Fruit fly (Drosophila melanogaster) whole organism, embryonic: Measurements from ENCODE around the gene Nnp-1.

Experiments
- Awh ChIP-seq: fragments of 200-800 bp; sonication (Bioruptor generic); IDR thresholded peaks from 2 replicates; pipeline ENCODE4, ENCODE4 v1.3.6; 2022; ENCODE audit warnings: missing biosample characterization, missing genetic modification characterization
- Bteb2 ChIP-seq: fragments of 200-800 bp; sonication (Bioruptor generic); optimal IDR thresholded peaks from 2 replicates; lab custom pipeline; 2016; ENCODE audit warnings: missing biosample characterization, missing genetic modification characterization
- CG10267 ChIP-seq: fragments of 200-800 bp; sonication (Bioruptor generic); optimal IDR thresholded peaks from 2 replicates; lab custom pipeline; 2018; ENCODE audit warnings: missing biosample characterization, mild to moderate bottlenecking, missing genetic modification characterization, moderate library complexity
- CG10431 ChIP-seq: fragments of 200-800 bp; sonication (Bioruptor generic); optimal IDR thresholded peaks from 3 replicates; lab custom pipeline; 2018; ENCODE audit warnings: missing biosample characterization, mild to moderate bottlenecking, missing genetic modification characterization
- CG12299 ChIP-seq: fragments of 200-800 bp; sonication (Bioruptor generic); optimal IDR thresholded peaks from 2 replicates; lab custom pipeline; 2018; ENCODE audit warnings: missing biosample characterization, mild to moderate bottlenecking, missing genetic modification characterization
- CG12769 ChIP-seq: fragments of 200-800 bp; sonication (Bioruptor generic); optimal IDR thresholded peaks from 2 replicates; lab custom pipeline; 2019; ENCODE audit warnings: missing biosample characterization, mild to moderate bottlenecking, missing genetic modification characterization, moderate library complexity
- CG13775 ChIP-seq: fragments of 200-800 bp; sonication (Bioruptor generic); optimal IDR thresholded peaks from 3 replicates; lab custom pipeline; 2017; ENCODE audit warnings: missing biosample characterization, mild to moderate bottlenecking, missing genetic modification characterization
- CG14667 ChIP-seq: fragments of 200-800 bp; sonication (Bioruptor generic); IDR thresholded peaks from 2 replicates; pipeline ENCODE4 v1.3.6; 2022; ENCODE audit warnings: missing biosample characterization, missing genetic modification characterization
- CG15269 ChIP-seq: fragments of 200-800 bp; sonication (Bioruptor generic); optimal IDR thresholded peaks from 2 replicates; lab custom pipeline; 2018; ENCODE audit warnings: missing biosample characterization, mild to moderate bottlenecking, missing genetic modification characterization, moderate library complexity
- CG17568 ChIP-seq: fragments of 200-800 bp; sonication (Bioruptor generic); optimal IDR thresholded peaks from 2 replicates; lab custom pipeline; 2018; ENCODE audit warnings: missing biosample characterization, mild to moderate bottlenecking, missing genetic modification characterization, moderate library complexity
- CG18599 ChIP-seq: fragments of 200-800 bp; sonication (Bioruptor generic); optimal IDR thresholded peaks from 3 replicates; lab custom pipeline; 2017; ENCODE audit warnings: missing biosample characterization, missing genetic modification characterization, mild to moderate bottlenecking, moderate library complexity, missing genetic modification reagents
- CG18619 ChIP-seq: fragments of 200-800 bp; sonication (Bioruptor generic); optimal IDR thresholded peaks from 3 replicates; lab custom pipeline; 2017; ENCODE audit warnings: missing biosample characterization, mild to moderate bottlenecking, missing genetic modification characterization
- CG2120 ChIP-seq: fragments of 200-800 bp; sonication (Bioruptor generic); optimal IDR thresholded peaks from 3 replicates; lab custom pipeline; 2016; ENCODE audit warnings: missing biosample characterization, missing genetic modification characterization
- CG2199 ChIP-seq: fragments of 200-800 bp; sonication (Bioruptor generic); IDR thresholded peaks from 3 replicates; pipeline ENCODE4 v1.3.6; 2022; ENCODE audit warnings: missing biosample characterization, missing genetic modification characterization
- CG2202 ChIP-seq: fragments of 200-800 bp; sonication (Bioruptor generic); optimal IDR thresholded peaks from 2 replicates; lab custom pipeline; 2018; ENCODE audit warnings: missing biosample characterization, mild to moderate bottlenecking, missing genetic modification characterization
- CG2678 ChIP-seq: fragments of 200-800 bp; sonication (Bioruptor generic); optimal IDR thresholded peaks from 3 replicates; lab custom pipeline; 2019; ENCODE audit warnings: missing biosample characterization, mild to moderate bottlenecking, missing genetic modification characterization, moderate library complexity
- CG7357 ChIP-seq: fragments of 200-800 bp; sonication (Bioruptor generic); IDR thresholded peaks from 3 replicates; pipeline ENCODE4 v1.3.6; 2022; ENCODE audit warnings: missing biosample characterization, missing genetic modification characterization
- CG7839 ChIP-seq: fragments of 200-800 bp; sonication (Bioruptor generic); optimal IDR thresholded peaks from 3 replicates; lab custom pipeline; 2018; ENCODE audit warnings: missing biosample characterization, mild to moderate bottlenecking, missing genetic modification characterization, moderate library complexity
- CG8924 ChIP-seq: fragments of 200-800 bp; optimal IDR thresholded peaks from 3 replicates; lab custom pipeline; 2019; ENCODE audit warnings: missing biosample characterization, mild to moderate bottlenecking, missing genetic modification characterization, moderate library complexity
- CrebB ChIP-seq: fragments of 200-800 bp; sonication (Bioruptor generic); optimal IDR thresholded peaks from 3 replicates; lab custom pipeline; 2018; ENCODE audit warnings: missing biosample characterization, mild to moderate bottlenecking, missing genetic modification characterization
- Dbx ChIP-seq: fragments of 200-800 bp; sonication (Bioruptor generic); IDR thresholded peaks from 3 replicates; pipeline ENCODE4 v1.3.6; 2022; ENCODE audit warnings: missing biosample characterization, missing genetic modification characterization
- Eip74EF ChIP-seq, 2 experiments: fragments of 200-800 bp in 1 of 2; fragments of >200 bp in 1 of 2; sonication (Bioruptor generic) in 1 of 2; optimal IDR thresholded peaks; 2 replicates each; lab custom pipeline; 2017 to 2019; ENCODE audit warnings: missing biosample characterization in 2 of 2, missing genetic modification characterization in 2 of 2, mild to moderate bottlenecking in 1 of 2, moderate library complexity in 1 of 2
- HLH3B ChIP-seq: fragments of 200-800 bp; sonication (Bioruptor generic); IDR thresholded peaks from 2 replicates; pipeline ENCODE4 v1.3.6; 2022; ENCODE audit warnings: missing biosample characterization, missing genetic modification characterization
- Max ChIP-seq: fragments of 200-800 bp; sonication (Bioruptor generic); optimal IDR thresholded peaks from 2 replicates; lab custom pipeline; 2016; ENCODE audit warnings: missing biosample characterization, mild to moderate bottlenecking, missing genetic modification characterization
- NC2α ChIP-seq: fragments of 200-800 bp; sonication (Bioruptor generic); optimal IDR thresholded peaks from 2 replicates; lab custom pipeline; 2016; ENCODE audit warnings: missing biosample characterization, missing genetic modification characterization
- Nf-YB ChIP-seq: fragments of 200-800 bp; sonication (Bioruptor generic); optimal IDR thresholded peaks from 3 replicates; lab custom pipeline; 2019; ENCODE audit warnings: missing biosample characterization, mild to moderate bottlenecking, missing genetic modification characterization, moderate library complexity
- Poxn ChIP-seq: fragments of 200-800 bp; sonication (Bioruptor generic); IDR thresholded peaks from 2 replicates; pipeline ENCODE4 v1.3.6; 2022; ENCODE audit warnings: missing biosample characterization, missing genetic modification characterization
- Ptx1 ChIP-seq: fragments of 200-800 bp; sonication (Bioruptor generic); IDR thresholded peaks from 2 replicates; pipeline ENCODE4 v1.3.6; 2022; ENCODE audit warnings: missing biosample characterization, missing genetic modification characterization
- Sox102F ChIP-seq: fragments of 200-800 bp; sonication (Bioruptor generic); optimal IDR thresholded peaks from 2 replicates; lab custom pipeline; 2018; ENCODE audit warnings: missing biosample characterization, mild to moderate bottlenecking, missing genetic modification characterization, moderate library complexity
- Taf1 ChIP-seq: fragments of 200-800 bp; sonication (Bioruptor generic); IDR thresholded peaks from 2 replicates; pipeline ENCODE4 v1.3.6; 2022; ENCODE audit warnings: missing biosample characterization, missing genetic modification characterization
- Trl ChIP-seq, 3 experiments: fragments of >200 bp in 2 of 3; fragments of 200-800 bp in 1 of 3; sonication (Bioruptor generic) in 1 of 3; optimal IDR thresholded peaks; 2 replicates in 1 of 3; 3 replicates in 2 of 3; lab custom pipeline; 2016 to 2017; ENCODE audit warnings: missing biosample characterization in 1 of 3, missing genetic modification characterization in 1 of 3
- amos ChIP-seq: fragments of 200-800 bp; sonication (Bioruptor generic); IDR thresholded peaks from 2 replicates; pipeline ENCODE4 v1.3.6; 2022; ENCODE audit warnings: missing biosample characterization, missing genetic modification characterization; ENCODE audit not compliant: partially characterized antibody
- ci ChIP-seq: fragments of 200-800 bp; sonication (Bioruptor generic); IDR thresholded peaks from 3 replicates; pipeline ENCODE4 v1.3.6; 2022; ENCODE audit warnings: missing biosample characterization, missing genetic modification characterization
- cwo ChIP-seq: fragments of 200-800 bp; sonication (Bioruptor generic); optimal IDR thresholded peaks from 3 replicates; lab custom pipeline; 2017; ENCODE audit warnings: missing biosample characterization, missing genetic modification characterization, mild to moderate bottlenecking, moderate library complexity, missing genetic modification reagents
- fd102C ChIP-seq: fragments of 200-800 bp; sonication (Bioruptor generic); optimal IDR thresholded peaks from 2 replicates; lab custom pipeline; 2018; ENCODE audit warnings: missing biosample characterization, mild to moderate bottlenecking, missing genetic modification characterization, moderate library complexity
- gsb ChIP-seq: fragments of 200-800 bp; sonication (Bioruptor generic); IDR thresholded peaks from 2 replicates; pipeline ENCODE4 v1.3.6; 2022; ENCODE audit warnings: missing biosample characterization, missing genetic modification characterization
- jing ChIP-seq: fragments of 200-800 bp; sonication (Bioruptor generic); optimal IDR thresholded peaks from 2 replicates; lab custom pipeline; 2018; ENCODE audit warnings: missing biosample characterization, mild to moderate bottlenecking, missing genetic modification characterization
- ken ChIP-seq: fragments of 200-800 bp; sonication (Bioruptor generic); IDR thresholded peaks from 3 replicates; pipeline ENCODE4 v1.3.6; 2022; ENCODE audit warnings: missing biosample characterization, missing genetic modification characterization
- lov ChIP-seq, 2 experiments: fragments of 200-800 bp in 1 of 2; fragments of >200 bp in 1 of 2; sonication (Bioruptor generic) in 1 of 2; IDR thresholded peaks in 1 of 2; optimal IDR thresholded peaks in 1 of 2; 2 replicates in 1 of 2; 3 replicates in 1 of 2; pipeline versions ENCODE4 v1.3.6 to Lab custom; 2017 to 2022; ENCODE audit warnings: missing biosample characterization in 1 of 2, missing genetic modification characterization in 1 of 2
- mirr ChIP-seq: fragments of 200-800 bp; sonication (Bioruptor generic); optimal IDR thresholded peaks from 3 replicates; lab custom pipeline; 2018; ENCODE audit warnings: missing biosample characterization, mild to moderate bottlenecking, missing genetic modification characterization
- sc ChIP-seq, 3 experiments: fragments of >200 bp in 2 of 3; fragments of 200-800 bp in 1 of 3; sonication (Bioruptor generic) in 1 of 3; optimal IDR thresholded peaks; 2 replicates in 2 of 3; 3 replicates in 1 of 3; lab custom pipeline; 2017; ENCODE audit warnings: mild to moderate bottlenecking in 1 of 3, missing biosample characterization in 1 of 3, missing genetic modification characterization in 1 of 3, missing genetic modification reagents in 1 of 3
- shn ChIP-seq: fragments of 200-800 bp; sonication (Bioruptor generic); optimal IDR thresholded peaks from 3 replicates; lab custom pipeline; 2016; ENCODE audit warnings: missing biosample characterization, missing genetic modification characterization
- sima ChIP-seq: fragments of 200-800 bp; sonication (Bioruptor generic); optimal IDR thresholded peaks from 2 replicates; lab custom pipeline; 2016; ENCODE audit warnings: missing biosample characterization, missing genetic modification characterization
- sisA ChIP-seq: fragments of 200-800 bp; sonication (Bioruptor generic); IDR thresholded peaks from 2 replicates; pipeline ENCODE4 v1.3.6; 2022; ENCODE audit warnings: missing biosample characterization, missing genetic modification characterization
- tll ChIP-seq, 2 experiments: fragments of 200-800 bp in 1 of 2; fragments of >200 bp in 1 of 2; sonication (Bioruptor generic) in 1 of 2; optimal IDR thresholded peaks; 2 replicates each; lab custom pipeline; 2017 to 2019; ENCODE audit warnings: missing biosample characterization in 2 of 2, missing genetic modification characterization in 2 of 2, mild to moderate bottlenecking in 1 of 2, moderate library complexity in 1 of 2
- tup ChIP-seq: fragments of 200-800 bp; sonication (Bioruptor generic); optimal IDR thresholded peaks from 2 replicates; lab custom pipeline; 2016; ENCODE audit warnings: missing biosample characterization, mild to moderate bottlenecking, missing genetic modification characterization, moderate library complexity
- vfl ChIP-seq: fragments of 200-800 bp; sonication (Bioruptor generic); optimal IDR thresholded peaks from 2 replicates; lab custom pipeline; 2016; ENCODE audit warnings: missing biosample characterization, missing genetic modification characterization
- vvl ChIP-seq: fragments of 200-800 bp; sonication (Bioruptor generic); IDR thresholded peaks from 2 replicates; pipeline ENCODE4 v1.3.6; 2022; ENCODE audit warnings: missing biosample characterization, missing genetic modification characterization

Nnp-1 gene

dm6 chr2L:13387255-13387654 is 21.3 kb upstream of the Nnp-1 start, which contains the start of the genes Ing5 and CG7099 (continued):
- peak; percentile 94 for TF ChIP-seq Taf1 (GFP tag; lab: Robert Waterston, UW)
- TF ChIP-seq CG8924 (tag; lab: Kevin White, UChicago): peak; percentile 95
- peak; percentile 94 for TF ChIP-seq Awh (GFP tag; lab: Robert Waterston, UW)
- peak; percentile 94 for TF ChIP-seq CG18619 (GFP tag; lab: Kevin White, UChicago)
- peak; percentile 97 for TF ChIP-seq CG2120 (GFP tag; lab: Kevin White, UChicago)
- TF ChIP-seq amos: peak; percentile 56
- peak; percentile 98 for TF ChIP-seq vvl (GFP tag; lab: Robert Waterston, UW)
- TF ChIP-seq Trl (optimal IDR thresholded peaks at IDR 0.05; lab: Kevin White, UChicago): no peak
- peak; percentile 91 for TF ChIP-seq Trl (GFP tag; optimal IDR thresholded peaks at IDR 0.05; lab: Kevin White, UChicago)
- peak; percentile 94 for TF ChIP-seq CG2199 (GFP tag; lab: Robert Waterston, UW)
- TF ChIP-seq tup (GFP tag; lab: Kevin White, UChicago): peak; percentile 93
- peak; percentile 98 for TF ChIP-seq Sox102F (GFP tag; lab: Kevin White, UChicago)
- peak; percentile 74 for TF ChIP-seq fd102C (GFP tag; lab: Kevin White, UChicago)
- peak; percentile 61 for TF ChIP-seq sima
- TF ChIP-seq HLH3B (GFP tag; lab: Robert Waterston, UW): peak; percentile 96
- peak; percentile 95 for TF ChIP-seq CG10431
- TF ChIP-seq CG2202 (tag; lab: Kevin White, UChicago): peak; percentile 90
- no peak for TF ChIP-seq sc (optimal IDR thresholded peaks at IDR 0.05; lab: Kevin White, UChicago)
- peak; percentile 93 for TF ChIP-seq sc (GFP tag; optimal IDR thresholded peaks at IDR 0.05; lab: Kevin White, UChicago)
- TF ChIP-seq tll (GFP tag; optimal IDR thresholded peaks at IDR 0.05; lab: Kevin White, UChicago): peak in 1 of 2 experiments; percentile 43
- peak; percentile 91 for TF ChIP-seq Bteb2 (GFP tag; lab: Kevin White, UChicago)
- TF ChIP-seq jing (GFP tag; lab: Kevin White, UChicago): peak; percentile 89
- peak; percentile 97 for TF ChIP-seq ken (GFP tag; lab: Robert Waterston, UW)
- no peak for TF ChIP-seq Eip74EF (GFP tag; optimal IDR thresholded peaks at IDR 0.05; lab: Kevin White, UChicago)
- TF ChIP-seq mirr: peak; percentile 91
- peak; percentile 90 for TF ChIP-seq cwo (GFP tag; lab: Kevin White, UChicago)
- peak; percentile 98 for TF ChIP-seq Max (GFP tag; lab: Kevin White, UChicago)
- peak; percentile 94 for TF ChIP-seq vfl
- peak; percentile 93 for TF ChIP-seq CG12299 (tag; lab: Kevin White, UChicago)
- peak; percentile 97 for TF ChIP-seq sisA
- peak; percentile 97 for TF ChIP-seq ci
- TF ChIP-seq CG13775 (GFP tag; lab: Kevin White, UChicago): peak; percentile 97
- peak; percentile 95 for TF ChIP-seq CG14667
- TF ChIP-seq Ptx1: peak; percentile 98
- TF ChIP-seq CG10267 (tag; lab: Kevin White, UChicago): peak; percentile 91
- peak; percentile 84 for TF ChIP-seq shn (GFP tag; lab: Kevin White, UChicago)
- TF ChIP-seq CG12769: no peak
- no peak for TF ChIP-seq lov (optimal IDR thresholded peaks at IDR 0.05; lab: Kevin White, UChicago)
- peak; percentile 94 for TF ChIP-seq lov (GFP tag; IDR thresholded peaks at IDR 0.05; lab: Robert Waterston, UW)
- TF ChIP-seq CG18599 (GFP tag; lab: Kevin White, UChicago): peak; percentile 96
- TF ChIP-seq CG2678 (tag; lab: Kevin White, UChicago): peak; percentile 96
- TF ChIP-seq gsb (GFP tag; lab: Robert Waterston, UW): peak; percentile 89
- peak; percentile 97 for TF ChIP-seq CG7839
- TF ChIP-seq CG15269 (tag; lab: Kevin White, UChicago): peak; percentile 96
- TF ChIP-seq Dbx (GFP tag; lab: Robert Waterston, UW): peak; percentile 96
- peak; percentile 70 for TF ChIP-seq NC2α (GFP tag; lab: Kevin White, UChicago)
- peak; percentile 90 for TF ChIP-seq Poxn
- peak; percentile 89 for TF ChIP-seq CG7357
- peak; percentile 91 for TF ChIP-seq CG17568
- TF ChIP-seq CrebB (tag; lab: Kevin White, UChicago): peak; percentile 89
- TF ChIP-seq Nf-YB: peak; percentile 83
